Worm (Caenorhabditis elegans) whole organism, early embryonic: ENCODE measurements around the gene T19D12.2.

Source experiments
- ceh-36 ChIP-seq: sonication (generic microtip); optimal IDR thresholded peaks from 2 replicates; lab custom pipeline; 2016; ENCODE audit warnings: missing genetic modification characterization, inconsistent platforms, missing compliant biosample characterization
- ets-7 ChIP-seq: sonication (generic microtip); optimal IDR thresholded peaks from 2 replicates; lab custom pipeline; 2016; ENCODE audit warnings: missing genotype, missing genetic modification characterization, missing compliant biosample characterization
- flt-1 ChIP-seq: fragments of 200-800 bp; sonication (Bioruptor generic); IDR thresholded peaks from 2 replicates; pipeline ENCODE4 v1.3.6; 2022; ENCODE audit warnings: missing genetic modification characterization, missing compliant biosample characterization
- hmbx-1 ChIP-seq: sonication (generic microtip); optimal IDR thresholded peaks from 2 replicates; lab custom pipeline; 2016; ENCODE audit warnings: mild to moderate bottlenecking, missing genetic modification characterization, missing compliant biosample characterization
- hnd-1 ChIP-seq: sonication (generic microtip); optimal IDR thresholded peaks from 2 replicates; lab custom pipeline; 2016; ENCODE audit warnings: missing genetic modification characterization, missing compliant biosample characterization
- scrt-1 ChIP-seq: fragments of 200-800 bp; sonication (Bioruptor generic); IDR thresholded peaks from 2 replicates; pipeline ENCODE4 v1.3.6; 2022; ENCODE audit warnings: missing genetic modification characterization, missing compliant biosample characterization
- tbx-11 ChIP-seq: fragments of 200-800 bp; sonication (Bioruptor generic); IDR thresholded peaks from 2 replicates; pipeline ENCODE4 v1.3.6; 2022; ENCODE audit warnings: missing genetic modification characterization, missing compliant biosample characterization

Gene T19D12.2

DNA sequence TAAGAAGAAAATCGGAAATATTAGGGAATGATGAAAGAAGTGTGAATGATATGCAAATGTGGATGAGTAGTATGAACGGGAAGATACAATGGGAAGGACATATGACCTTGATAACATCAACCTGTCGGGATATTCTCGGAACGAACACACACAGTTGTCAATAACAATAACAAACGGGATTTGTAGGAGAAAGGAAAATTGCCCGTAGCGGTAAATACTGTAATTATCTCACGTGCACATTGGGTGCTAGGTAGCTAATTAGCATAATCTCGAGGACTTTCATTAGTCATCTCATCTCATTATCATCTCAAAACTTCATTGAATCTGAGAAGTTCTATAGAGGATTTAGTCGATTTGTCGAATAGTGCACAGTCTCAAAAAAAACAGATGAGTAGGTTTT is 51.9 kb downstream of the T19D12.2 start:
- no peak for TF ChIP-seq hmbx-1 (tag; lab: Kevin White, UChicago)
- TF ChIP-seq ceh-36 (tag; lab: Kevin White, UChicago): no peak
- TF ChIP-seq ets-7 (tag; lab: Kevin White, UChicago): no peak
- no peak for TF ChIP-seq tbx-11 (GFP tag; lab: Robert Waterston, UW)
- TF ChIP-seq scrt-1 (GFP tag; lab: Robert Waterston, UW): no peak
- no peak for TF ChIP-seq hnd-1

DNA sequence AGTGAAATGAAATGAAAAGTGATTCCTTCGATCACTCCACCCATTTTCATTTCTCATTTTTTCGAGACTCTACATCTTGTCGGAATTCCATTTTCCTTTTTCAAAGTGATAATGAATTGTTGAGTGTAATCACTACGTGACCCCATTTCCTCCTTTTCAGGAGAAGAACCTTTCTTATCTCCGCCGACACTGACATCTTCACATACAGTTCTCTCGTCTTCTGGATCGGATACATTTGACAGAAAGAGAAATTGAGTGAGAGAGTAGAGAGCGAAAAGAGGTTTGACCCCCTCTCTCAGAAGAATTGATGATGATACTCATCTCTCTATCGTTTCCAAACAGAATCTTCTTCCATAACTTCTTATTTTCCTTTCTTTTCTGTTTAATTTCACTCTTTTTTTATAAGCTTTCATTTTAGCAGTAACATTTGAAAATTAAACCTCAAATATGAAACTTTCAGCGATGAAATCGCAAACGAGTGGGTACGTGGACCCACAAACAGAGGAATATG is 52.8 kb downstream of the T19D12.2 start, which contains the start of gene dpy-2:
dpy-2 (plus strand) TSS at position 461 of the 511 bp plus-strand sequence.
- no peak for TF ChIP-seq flt-1 (GFP tag; lab: Robert Waterston, UW)
